Fruit fly (Drosophila melanogaster): ENCODE measurements around the gene CG32069.

The CG32069 gene

DNA sequence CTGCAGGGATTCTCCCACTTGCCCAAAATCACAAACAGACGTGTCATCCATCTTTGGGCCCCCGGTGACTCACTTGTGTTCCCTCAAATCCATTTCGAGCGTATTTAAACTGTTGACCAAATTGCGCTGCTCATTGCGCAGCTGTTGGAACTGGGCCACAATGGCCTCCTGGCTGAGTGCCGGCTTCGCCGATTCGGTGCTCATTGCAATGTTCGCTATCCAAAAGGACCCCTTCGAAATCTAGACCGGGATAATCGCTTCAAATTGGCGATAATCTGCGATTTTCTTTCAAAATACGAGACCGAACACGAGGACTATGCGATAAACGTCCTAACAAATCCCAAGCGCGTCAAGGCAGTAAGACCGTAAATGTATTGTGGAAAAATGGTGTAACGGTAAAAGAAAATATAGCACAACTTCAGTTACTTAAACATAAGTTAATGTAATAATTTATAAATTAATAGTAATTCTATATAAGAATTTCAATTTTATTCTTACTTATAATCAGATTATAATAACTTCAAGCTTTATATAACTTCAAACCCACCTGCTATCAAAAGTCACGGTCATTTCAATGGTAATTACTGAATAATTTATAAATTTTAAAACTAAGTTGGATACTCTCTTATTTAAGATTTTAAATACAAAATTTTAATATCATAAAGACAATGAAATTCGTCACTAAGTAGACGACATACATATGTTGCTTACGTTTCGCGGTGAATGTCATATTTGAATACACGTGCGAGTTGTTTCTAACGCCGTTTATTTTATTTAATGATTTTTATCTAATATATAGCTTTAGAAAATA lies 11.8 kb upstream of the CG32069 start, which contains the start of the genes Pfdn2 and Noc1 (continued):
- TF ChIP-seq croc (GFP tag; conservative IDR thresholded peaks at IDR 0.05) (no peak; the same call in 2 of the 3 replicates), Dfd (GFP tag; optimal IDR thresholded peaks at IDR 0.05) (no peak), ttk (GFP tag; IDR thresholded peaks at IDR 0.05) (0 out of 2 replicates have a peak, but pooled peaks have one; percentile 27), CG34224 (GFP tag; IDR thresholded peaks at IDR 0.05; ENCODE audit: partially characterized antibody) (no peak), CG6254 (GFP tag; optimal IDR thresholded peaks at IDR 0.05) (no peak), CG11696 (GFP tag; IDR thresholded peaks at IDR 0.05) (no peak), CG11560 (tag; IDR thresholded peaks at IDR 0.05) (no peak), ham (GFP tag; IDR thresholded peaks at IDR 0.05) (no peak), Deaf1 (tag; optimal IDR thresholded peaks at IDR 0.05) (no peak), Neu2 (GFP tag; optimal IDR thresholded peaks at IDR 0.05; ENCODE audit: borderline replicate concordance) (no peak), Drgx (GFP tag; IDR thresholded peaks at IDR 0.05) (no peak), HmgD (GFP tag; optimal IDR thresholded peaks at IDR 0.05) (no peak), CG33213 (GFP tag; optimal IDR thresholded peaks at IDR 0.05) (no peak), dimm (GFP tag; IDR thresholded peaks at IDR 0.05) (no peak), CG9797 (GFP tag; optimal IDR thresholded peaks at IDR 0.05) (peak; percentile 49), tap (tag; optimal IDR thresholded peaks at IDR 0.05) (no peak), CG1024 (GFP tag; IDR thresholded peaks at IDR 0.05) (no peak), dysf (GFP tag; IDR thresholded peaks at IDR 0.05) (peak; percentile 60; the same call in 2 of the 3 replicates), az2 (GFP tag; optimal IDR thresholded peaks at IDR 0.05) (peak; percentile 61), hth (optimal IDR thresholded peaks at IDR 0.05) (no peak), zen2 (GFP tag; IDR thresholded peaks at IDR 0.05; ENCODE audit: partially characterized antibody) (no peak), Dbx (GFP tag; IDR thresholded peaks at IDR 0.05) (0 out of 3 replicates have a peak, but pooled peaks have one; percentile 31), ase (GFP tag; IDR thresholded peaks at IDR 0.05) (no peak), oc (tag; optimal IDR thresholded peaks at IDR 0.05) (no peak), Mrtf (GFP tag; IDR thresholded peaks at IDR 0.05) (no peak), CG17802 (tag; optimal IDR thresholded peaks at IDR 0.05) (no peak), Nf-YC (tag; optimal IDR thresholded peaks at IDR 0.05) (no peak), CG10267 (tag; optimal IDR thresholded peaks at IDR 0.05) (peak; percentile 60), CG12219 (GFP tag; optimal IDR thresholded peaks at IDR 0.05) (no peak), gcm2 (GFP tag; optimal IDR thresholded peaks at IDR 0.05) (no peak), CG12659 (GFP tag; optimal IDR thresholded peaks at IDR 0.05) (peak; percentile 74), CG11504 (tag; optimal IDR thresholded peaks at IDR 0.05) (no peak), Hmx (GFP tag; optimal IDR thresholded peaks at IDR 0.05) (no peak), Max (GFP tag; optimal IDR thresholded peaks at IDR 0.05) (peak; percentile 54), CG8924 (tag; optimal IDR thresholded peaks at IDR 0.05) (peak; percentile 50), Xrp1 (GFP tag; IDR thresholded peaks at IDR 0.05) (peak; percentile 48; the same call in 1 of the 2 replicates), CG17361 (GFP tag; IDR thresholded peaks at IDR 0.05) (no peak; the same call in 1 of the 3 replicates), CG32767 (GFP tag; IDR thresholded peaks at IDR 0.05) (0 out of 2 replicates have a peak, but pooled peaks have one; percentile 30), fru (optimal IDR thresholded peaks at IDR 0.05) (no peak), Lpt (GFP tag; optimal IDR thresholded peaks at IDR 0.05) (no peak), CG4617 (GFP tag; optimal IDR thresholded peaks at IDR 0.05; ENCODE audit: borderline replicate concordance) (peak; percentile 59), gcm (GFP tag; optimal IDR thresholded peaks at IDR 0.05) (no peak), Trl (optimal IDR thresholded peaks at IDR 0.05) (no peak), Trl (GFP tag; optimal IDR thresholded peaks at IDR 0.05) (peak; percentile 32), CG2116 (GFP tag; optimal IDR thresholded peaks at IDR 0.05) (peak; percentile 18), CG17829 (tag; optimal IDR thresholded peaks at IDR 0.05) (peak; percentile 55), CG6791 (GFP tag; IDR thresholded peaks at IDR 0.05; ENCODE audit: partially characterized antibody) (no peak), Dref (GFP tag; IDR thresholded peaks at IDR 0.05) (no peak), CG1832 (GFP tag; optimal IDR thresholded peaks at IDR 0.05) (no peak), Vsx1 (GFP tag; optimal IDR thresholded peaks at IDR 0.05) (no peak)
